Worm (Caenorhabditis elegans) whole organism, L3 larva: ENCODE results near the gene F23F12.12.

Source experiments
- jun-1 ChIP-seq: fragments of 150-350 bp; optimal IDR thresholded peaks from 2 replicates; lab custom pipeline; 2014; ENCODE audit warnings: missing biosample characterization, missing genetic modification reagents, missing genetic modification characterization
- lin-39 ChIP-seq: fragments of 150-350 bp; optimal IDR thresholded peaks from 2 replicates; lab custom pipeline; 2018; ENCODE audit warnings: missing biosample characterization, missing genetic modification reagents, missing genetic modification characterization
- nfya-1 ChIP-seq: sonication (generic microtip); optimal IDR thresholded peaks from 2 replicates; lab custom pipeline; 2017; ENCODE audit warnings: missing genetic modification characterization, mild to moderate bottlenecking, missing compliant biosample characterization, antibody characterized with exemption, moderate library complexity; ENCODE audit not compliant: insufficient read depth
- nhr-12 ChIP-seq: fragments of 150-350 bp; optimal IDR thresholded peaks from 2 replicates; lab custom pipeline; 2014; ENCODE audit warnings: missing biosample characterization, missing genetic modification characterization
- nhr-76 ChIP-seq: fragments of 150-350 bp; sonication (generic microtip); optimal IDR thresholded peaks from 5 replicates; lab custom pipeline; 2014; ENCODE audit warnings: missing biosample characterization, missing genetic modification characterization
- pha-4 ChIP-seq: fragments of 150-350 bp; optimal IDR thresholded peaks from 2 replicates; lab custom pipeline; 2014; ENCODE audit warnings: missing biosample characterization, missing genetic modification reagents, missing genetic modification characterization
- skn-1 ChIP-seq: fragments of 150-350 bp; optimal IDR thresholded peaks from 2 replicates; lab custom pipeline; 2014; ENCODE audit warnings: missing biosample characterization, missing genetic modification characterization
- snpc-4 ChIP-seq: fragments of 150-350 bp; optimal IDR thresholded peaks from 2 replicates; lab custom pipeline; 2014; ENCODE audit warnings: missing biosample characterization, missing genetic modification characterization
- unc-39 ChIP-seq: sonication (generic microtip); optimal IDR thresholded peaks from 4 replicates; lab custom pipeline; 2017; ENCODE audit warnings: missing biosample characterization, missing genetic modification characterization
- unc-62 ChIP-seq: fragments of 150-350 bp; sonication (generic microtip); optimal IDR thresholded peaks from 4 replicates; lab custom pipeline; 2014; ENCODE audit warnings: missing biosample characterization, missing genetic modification reagents, missing genetic modification characterization
- zag-1 ChIP-seq: fragments of 150-350 bp; optimal IDR thresholded peaks from 2 replicates; lab custom pipeline; 2014; ENCODE audit warnings: missing biosample characterization, missing genetic modification characterization

- TF ChIP-seq nhr-12 (no peak), unc-62 (GFP tag; lab: Kevin White, UChicago) (no peak), lin-39 (tag; lab: Kevin White, UChicago) (no peak), nhr-76 (tag; lab: Kevin White, UChicago) (no peak), jun-1 (no peak), pha-4 (tag; lab: Kevin White, UChicago) (no peak), nfya-1 (tag; lab: Kevin White, UChicago) (no peak), zag-1 (no peak), snpc-4 (no peak), skn-1 (no peak), unc-39 (tag; lab: Kevin White, UChicago) (no peak)
Measured at ce11 chrIII:6459820-6460219, 48.1 kb upstream of the F23F12.12 start, which contains the start of gene algn-1.
